Worm (Caenorhabditis elegans) whole organism, young adult: ENCODE results near the gene F16B4.4.

Source experiments
- D2030.7 ChIP-seq: fragments of 200-800 bp; sonication (Bioruptor generic); IDR thresholded peaks from 2 replicates; pipeline ENCODE4 v1.3.6; 2022; ENCODE audit warnings: missing genetic modification reagents, missing genetic modification characterization, missing compliant biosample characterization
- F57A8.1 ChIP-seq: fragments of 200-800 bp; sonication (Bioruptor generic); optimal IDR thresholded peaks from 2 replicates; lab custom pipeline; 2018; ENCODE audit warnings: mild to moderate bottlenecking, missing genetic modification characterization, moderate library complexity, missing compliant biosample characterization
- K11D2.4 ChIP-seq: fragments of 200-800 bp; sonication (Bioruptor generic); IDR thresholded peaks from 2 replicates; pipeline ENCODE4 v1.3.6; 2022; ENCODE audit warnings: missing genetic modification reagents, missing genetic modification characterization, missing compliant biosample characterization
- Y53G8AR.9 ChIP-seq: fragments of 200-800 bp; sonication (Bioruptor generic); conservative IDR thresholded peaks from 2 replicates; pipeline ENCODE4 v1.3.6; 2022; ENCODE audit warnings: missing genetic modification reagents, missing genetic modification characterization, missing compliant biosample characterization
- Y56A3A.18 ChIP-seq: fragments of 200-800 bp; sonication (Bioruptor generic); IDR thresholded peaks from 2 replicates; pipeline ENCODE4 v1.3.6; 2022; ENCODE audit warnings: missing genetic modification reagents, missing genetic modification characterization, missing compliant biosample characterization
- aptf-2 ChIP-seq: fragments of 200-800 bp; sonication (Bioruptor generic); conservative IDR thresholded peaks from 2 replicates; pipeline ENCODE4 v1.3.6; 2022; ENCODE audit warnings: missing genetic modification reagents, missing genetic modification characterization, missing compliant biosample characterization
- attf-3 ChIP-seq: fragments of 200-800 bp; sonication (Bioruptor generic); conservative IDR thresholded peaks from 2 replicates; pipeline ENCODE4 v1.3.6; 2022; ENCODE audit warnings: missing genetic modification reagents, missing genetic modification characterization, missing compliant biosample characterization
- ccch-3 ChIP-seq: fragments of 200-800 bp; sonication (Bioruptor generic); optimal IDR thresholded peaks from 2 replicates; lab custom pipeline; 2018; ENCODE audit warnings: mild to moderate bottlenecking, missing genetic modification characterization, missing compliant biosample characterization
- cebp-1 ChIP-seq, 2 experiments: fragments of 200-800 bp in 1 of 2; sonication (Bioruptor generic) in 1 of 2; sonication (generic microtip) in 1 of 2; IDR thresholded peaks in 1 of 2; optimal IDR thresholded peaks in 1 of 2; 2 replicates each; pipeline versions ENCODE4 v1.3.6 to Lab custom; 2017 to 2022; ENCODE audit warnings: missing compliant biosample characterization in 2 of 2, missing genetic modification characterization in 2 of 2, mild to moderate bottlenecking in 1 of 2, missing genetic modification reagents in 1 of 2, moderate library complexity in 1 of 2
- ceh-100 ChIP-seq: fragments of 200-800 bp; sonication (Bioruptor generic); IDR thresholded peaks from 2 replicates; pipeline ENCODE4 v1.3.6; 2022; ENCODE audit warnings: missing genetic modification reagents, missing genetic modification characterization, missing compliant biosample characterization
- ceh-27 ChIP-seq: fragments of 200-800 bp; sonication (Bioruptor generic); optimal IDR thresholded peaks from 2 replicates; lab custom pipeline; 2018; ENCODE audit warnings: mild to moderate bottlenecking, missing genetic modification characterization, moderate library complexity, missing compliant biosample characterization
- ceh-58 ChIP-seq: fragments of 200-800 bp; sonication (Bioruptor generic); IDR thresholded peaks from 2 replicates; pipeline ENCODE4 v1.3.6; 2022; ENCODE audit warnings: missing genetic modification characterization, missing compliant biosample characterization
- die-1 ChIP-seq: sonication (generic microtip); optimal IDR thresholded peaks from 2 replicates; lab custom pipeline; 2016; ENCODE audit warnings: missing genotype, mild to moderate bottlenecking, missing genetic modification characterization, missing compliant biosample characterization
- dox-1 ChIP-seq: fragments of 200-800 bp; sonication (Bioruptor generic); IDR thresholded peaks from 2 replicates; pipeline ENCODE4 v1.3.6; 2022; ENCODE audit warnings: missing genetic modification reagents, missing genetic modification characterization, missing compliant biosample characterization
- efl-1 ChIP-seq: fragments of 150-350 bp; optimal IDR thresholded peaks from 2 replicates; lab custom pipeline; 2014; ENCODE audit warnings: missing biosample characterization, missing genetic modification reagents, missing genetic modification characterization
- gei-17 ChIP-seq: fragments of 200-800 bp; sonication (Bioruptor generic); optimal IDR thresholded peaks from 2 replicates; lab custom pipeline; 2018; ENCODE audit warnings: mild to moderate bottlenecking, missing genetic modification characterization, missing compliant biosample characterization
- hlh-26 ChIP-seq: fragments of 200-800 bp; sonication (Bioruptor generic); conservative IDR thresholded peaks from 2 replicates; pipeline ENCODE4 v1.3.6; 2022; ENCODE audit warnings: missing genetic modification reagents, missing genetic modification characterization, missing compliant biosample characterization
- hrde-1 ChIP-seq: sonication (generic microtip); optimal IDR thresholded peaks from 2 replicates; lab custom pipeline; 2016; ENCODE audit warnings: missing genetic modification characterization, mild to moderate bottlenecking, missing compliant biosample characterization, moderate library complexity, missing genotype, missing genetic modification reagents, borderline replicate concordance
- lag-1 ChIP-seq: fragments of 200-800 bp; sonication (Bioruptor generic); IDR thresholded peaks from 2 replicates; pipeline ENCODE4 v1.3.6; 2022; ENCODE audit warnings: missing genetic modification reagents, missing genetic modification characterization, missing compliant biosample characterization
- let-526 ChIP-seq: fragments of 200-800 bp; sonication (Bioruptor generic); IDR thresholded peaks from 2 replicates; pipeline ENCODE4 v1.3.6; 2022; ENCODE audit warnings: missing genetic modification reagents, missing genetic modification characterization, missing compliant biosample characterization
- lin-54 ChIP-seq: fragments of 200-800 bp; sonication (Bioruptor generic); optimal IDR thresholded peaks from 2 replicates; lab custom pipeline; 2018; ENCODE audit warnings: mild to moderate bottlenecking, missing genetic modification characterization, missing compliant biosample characterization
- madf-6 ChIP-seq: fragments of 200-800 bp; sonication (Bioruptor generic); IDR thresholded peaks from 2 replicates; pipeline ENCODE4 v1.3.6; 2022; ENCODE audit warnings: missing genetic modification reagents, missing genetic modification characterization, missing compliant biosample characterization
- nfyb-1 ChIP-seq: fragments of 200-800 bp; sonication (Bioruptor generic); IDR thresholded peaks from 2 replicates; pipeline ENCODE4 v1.3.6; 2022; ENCODE audit warnings: missing genetic modification reagents, missing genetic modification characterization, missing compliant biosample characterization
- nhr-179 ChIP-seq: sonication (generic microtip); optimal IDR thresholded peaks from 2 replicates; lab custom pipeline; 2016; ENCODE audit warnings: mild to moderate bottlenecking, missing genetic modification characterization, missing compliant biosample characterization
- nhr-27 ChIP-seq: fragments of 200-800 bp; sonication (Bioruptor generic); optimal IDR thresholded peaks from 2 replicates; lab custom pipeline; 2018; ENCODE audit warnings: mild to moderate bottlenecking, missing genetic modification characterization, moderate library complexity, missing compliant biosample characterization
- nhr-80 ChIP-seq: sonication (generic microtip); optimal IDR thresholded peaks from 2 replicates; lab custom pipeline; 2016; ENCODE audit warnings: missing genetic modification characterization, missing compliant biosample characterization
- pbrm-1 ChIP-seq: fragments of 200-800 bp; sonication (Bioruptor generic); IDR thresholded peaks from 2 replicates; pipeline ENCODE4 v1.3.6; 2022; ENCODE audit warnings: missing genetic modification reagents, missing genetic modification characterization, missing compliant biosample characterization
- rec-8 ChIP-seq, 2 experiments: sonication (generic microtip); optimal IDR thresholded peaks; 2 replicates each; lab custom pipeline; 2016; ENCODE audit warnings: mild to moderate bottlenecking in 2 of 2, missing genetic modification characterization in 2 of 2, missing genetic modification reagents in 2 of 2, missing genotype in 2 of 2, missing biosample characterization in 1 of 2, missing compliant biosample characterization in 1 of 2, moderate library complexity in 1 of 2
- snpc-1.1 ChIP-seq: sonication (generic microtip); optimal IDR thresholded peaks from 2 replicates; lab custom pipeline; 2017; ENCODE audit warnings: missing genetic modification characterization, mild to moderate bottlenecking, missing compliant biosample characterization, antibody characterized with exemption, moderate library complexity, missing genotype, missing genetic modification reagents; ENCODE audit not compliant: insufficient read depth
- snpc-3.4 ChIP-seq: sonication (generic microtip); optimal IDR thresholded peaks from 2 replicates; lab custom pipeline; 2017; ENCODE audit warnings: missing genetic modification characterization, mild to moderate bottlenecking, missing compliant biosample characterization, antibody characterized with exemption, moderate library complexity, missing genotype, missing genetic modification reagents
- snpc-4 ChIP-seq, 5 experiments: fragments of 150-350 bp in 1 of 5; sonication (generic microtip) in 4 of 5; optimal IDR thresholded peaks; 2 replicates each; lab custom pipeline; 2014 to 2018; ENCODE audit warnings: missing genetic modification characterization in 5 of 5, missing biosample characterization in 3 of 5, antibody characterized with exemption in 2 of 5, mild to moderate bottlenecking in 2 of 5, missing compliant biosample characterization in 2 of 5, missing genotype in 2 of 5, moderate library complexity in 2 of 5, missing genetic modification reagents in 1 of 5
- sptf-2 ChIP-seq: fragments of 200-800 bp; sonication (Bioruptor generic); optimal IDR thresholded peaks from 2 replicates; lab custom pipeline; 2018; ENCODE audit warnings: mild to moderate bottlenecking, missing genetic modification characterization, missing compliant biosample characterization
- unc-130 ChIP-seq: sonication (generic microtip); optimal IDR thresholded peaks from 2 replicates; lab custom pipeline; 2016; ENCODE audit warnings: missing genetic modification reagents, missing genetic modification characterization, missing compliant biosample characterization
- xnd-1 ChIP-seq: sonication (generic microtip); optimal IDR thresholded peaks from 2 replicates; lab custom pipeline; 2016; ENCODE audit warnings: missing genotype, missing genetic modification reagents, missing genetic modification characterization, missing compliant biosample characterization
- zfh-2 ChIP-seq: fragments of 200-800 bp; sonication (Bioruptor generic); conservative IDR thresholded peaks from 2 replicates; pipeline ENCODE4 v1.3.6; 2022; ENCODE audit warnings: missing genetic modification reagents, missing genetic modification characterization, missing compliant biosample characterization
- ztf-18 ChIP-seq: sonication (generic microtip); optimal IDR thresholded peaks from 2 replicates; lab custom pipeline; 2016; ENCODE audit warnings: missing genotype, mild to moderate bottlenecking, missing genetic modification characterization, missing compliant biosample characterization
- ztf-26 ChIP-seq: sonication (generic microtip); optimal IDR thresholded peaks from 2 replicates; lab custom pipeline; 2017; ENCODE audit warnings: missing genetic modification characterization, missing compliant biosample characterization

The F16B4.4 gene

DNA sequence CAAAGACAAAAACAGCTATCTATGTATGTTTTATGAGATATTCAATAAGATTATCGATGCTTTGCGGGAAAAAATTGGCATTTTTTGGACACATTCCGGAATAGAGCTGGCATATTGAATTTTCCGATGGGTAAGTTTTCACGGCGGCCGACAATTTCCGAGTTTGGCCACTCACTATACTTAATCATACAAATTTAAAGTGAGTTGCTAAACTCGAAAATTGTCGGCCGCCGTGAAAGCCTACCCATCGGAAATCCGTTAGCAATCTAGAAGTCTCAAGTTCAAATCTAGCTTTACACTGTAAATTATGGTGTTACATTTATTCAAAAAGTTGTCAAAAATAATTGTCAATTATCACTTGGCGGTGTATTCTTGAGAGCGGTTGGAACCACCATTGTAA, 43.1 kb upstream of the F16B4.4 start:
- no peak for TF ChIP-seq attf-3 (GFP tag; lab: Robert Waterston, UW)
- TF ChIP-seq snpc-1.1 (tag; lab: Kevin White, UChicago), result peak; percentile 41
- TF ChIP-seq K11D2.4 (GFP tag; lab: Robert Waterston, UW), result no peak
- no peak for TF ChIP-seq nhr-179 (tag; lab: Kevin White, UChicago)
- no peak for TF ChIP-seq nhr-80
- no peak for TF ChIP-seq snpc-4 (GFP tag; optimal IDR thresholded peaks at IDR 0.05; lab: Kevin White, UChicago)
- TF ChIP-seq snpc-4 (tag; optimal IDR thresholded peaks at IDR 0.05; lab: Kevin White, UChicago), result peak in 3 of 4 experiments; percentile 37 to 87 (median 84)

DNA sequence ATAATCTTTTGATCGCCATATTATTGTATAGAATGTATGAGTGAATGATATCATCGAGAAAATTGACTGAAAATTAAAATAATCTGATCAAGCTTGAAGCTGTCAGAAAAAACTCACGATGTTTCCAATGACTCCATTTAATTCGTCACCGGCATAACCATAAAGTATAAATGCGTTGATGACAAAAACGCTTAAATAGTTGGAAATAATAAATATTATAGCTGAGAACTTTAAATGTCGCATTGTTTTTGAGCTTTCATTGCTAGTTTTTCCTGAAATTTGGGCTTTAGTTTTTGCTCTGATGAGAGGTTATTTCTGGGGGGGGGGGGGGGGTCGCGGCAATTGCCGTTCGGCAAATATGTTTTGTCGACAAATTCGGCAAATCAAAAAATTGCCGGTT, 42.7 kb upstream of the F16B4.4 start:
- TF ChIP-seq xnd-1 (tag; lab: Kevin White, UChicago) (no peak), cebp-1 (GFP tag; IDR thresholded peaks at IDR 0.05; lab: Robert Waterston, UW) (no peak), cebp-1 (tag; optimal IDR thresholded peaks at IDR 0.05; lab: Kevin White, UChicago) (no peak), ztf-18 (tag; lab: Kevin White, UChicago) (no peak), Y56A3A.18 (GFP tag; lab: Robert Waterston, UW) (no peak), snpc-4 (GFP tag; optimal IDR thresholded peaks at IDR 0.05; lab: Kevin White, UChicago) (no peak), snpc-4 (tag; optimal IDR thresholded peaks at IDR 0.05; lab: Kevin White, UChicago) (no peak), die-1 (tag; lab: Kevin White, UChicago) (no peak), ceh-100 (GFP tag; lab: Robert Waterston, UW) (no peak), nhr-27 (tag; lab: Kevin White, UChicago) (no peak), rec-8 (tag; optimal IDR thresholded peaks at IDR 0.05; lab: Kevin White, UChicago) (no peak), pbrm-1 (GFP tag; lab: Robert Waterston, UW) (no peak), nfyb-1 (GFP tag; lab: Robert Waterston, UW) (no peak)

DNA sequence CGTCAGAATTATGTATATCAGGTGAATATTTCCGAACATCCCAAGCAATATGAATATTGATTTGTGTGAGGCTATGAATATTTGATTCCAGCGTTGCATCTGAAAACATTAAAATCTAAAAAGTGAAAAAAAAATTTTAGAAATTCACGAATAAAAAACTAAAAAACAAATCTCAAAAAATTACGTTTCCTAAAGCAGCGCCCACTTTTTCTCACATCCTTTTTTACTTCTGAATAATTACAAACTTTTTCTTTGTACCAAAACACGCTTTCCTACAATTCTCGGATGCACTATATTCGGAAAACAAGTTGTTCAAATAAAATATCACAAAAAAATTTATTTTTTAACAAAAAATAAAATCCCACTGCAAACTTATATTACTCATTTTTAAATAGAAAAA, 40.8 kb upstream of the F16B4.4 start, which contains the start of gene srsx-8:
srsx-8 (minus strand) TSS at position 101 of the 400 bp plus-strand sequence.
- TF ChIP-seq ceh-58 (no peak), dox-1 (no peak), snpc-3.4 (tag; lab: Kevin White, UChicago) (no peak), F57A8.1 (GFP tag; lab: Kevin White, UChicago) (no peak), lin-54 (GFP tag; lab: Kevin White, UChicago) (no peak)

DNA sequence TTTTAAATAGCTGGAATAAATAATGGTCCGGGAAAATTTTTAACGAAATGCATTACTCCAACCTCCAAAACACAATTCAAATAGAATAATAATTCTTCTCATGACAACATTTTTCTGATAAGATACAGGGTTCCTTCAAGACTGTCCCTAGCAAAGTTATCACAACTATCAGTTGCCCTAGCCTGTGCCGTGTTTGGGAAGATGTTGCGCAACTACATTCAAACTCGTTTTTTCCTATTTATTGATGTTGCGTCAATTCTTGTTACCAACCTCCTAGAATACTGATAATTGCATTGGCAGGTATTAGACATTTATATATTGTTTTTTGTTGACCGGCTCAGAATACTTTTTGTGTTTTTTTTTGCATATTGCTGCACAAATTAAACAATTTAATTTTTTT, 38.7 kb upstream of the F16B4.4 start:
- TF ChIP-seq gei-17 (GFP tag; lab: Kevin White, UChicago), result no peak
- TF ChIP-seq lag-1 (GFP tag; lab: Robert Waterston, UW), result no peak
- no peak for TF ChIP-seq madf-6
- no peak for TF ChIP-seq D2030.7
- TF ChIP-seq ccch-3 (GFP tag; lab: Kevin White, UChicago), result no peak
- TF ChIP-seq sptf-2 (GFP tag; lab: Kevin White, UChicago), result no peak
- no peak for TF ChIP-seq ztf-26 (tag; lab: Kevin White, UChicago)
- TF ChIP-seq ceh-27 (GFP tag; lab: Kevin White, UChicago), result no peak
- no peak for TF ChIP-seq hlh-26
- no peak for TF ChIP-seq rec-8 (tag; optimal IDR thresholded peaks at IDR 0.05; lab: Kevin White, UChicago)
- no peak for TF ChIP-seq zfh-2
- TF ChIP-seq Y53G8AR.9 (GFP tag; lab: Robert Waterston, UW), result no peak
- TF ChIP-seq K11D2.4 (GFP tag; lab: Robert Waterston, UW), result no peak
- TF ChIP-seq let-526, result no peak
- no peak for TF ChIP-seq unc-130
- TF ChIP-seq aptf-2 (GFP tag; lab: Robert Waterston, UW), result no peak
- TF ChIP-seq hrde-1 (tag; lab: Kevin White, UChicago), result no peak
- no peak for TF ChIP-seq efl-1
